Fruit fly (Drosophila melanogaster) whole organism, embryonic: ENCODE measurements around the gene Cnep1r2.

Experiments
- Asciz ChIP-seq: fragments of 200-800 bp; sonication (Bioruptor generic); optimal IDR thresholded peaks from 2 replicates; lab custom pipeline; 2017; ENCODE audit warnings: missing biosample characterization, mild to moderate bottlenecking, missing genetic modification characterization, missing genetic modification reagents
- Atf3 ChIP-seq: fragments of 200-800 bp; sonication (Bioruptor generic); optimal IDR thresholded peaks from 3 replicates; lab custom pipeline; 2016; ENCODE audit warnings: missing biosample characterization, missing genetic modification characterization
- Atf6 ChIP-seq: fragments of 200-800 bp; sonication (Bioruptor generic); IDR thresholded peaks from 2 replicates; pipeline ENCODE4 v1.3.6; 2022; ENCODE audit warnings: missing biosample characterization, missing genetic modification characterization
- BEAF-32 ChIP-seq: fragments of 200-800 bp; sonication (Bioruptor generic); optimal IDR thresholded peaks from 3 replicates; lab custom pipeline; 2017; ENCODE audit warnings: missing biosample characterization, missing genetic modification characterization, mild to moderate bottlenecking, moderate library complexity, missing genetic modification reagents
- CG10565 ChIP-seq: fragments of 200-800 bp; sonication (Bioruptor generic); optimal IDR thresholded peaks from 3 replicates; lab custom pipeline; 2016; ENCODE audit warnings: missing biosample characterization, mild to moderate bottlenecking, missing genetic modification characterization
- CG12744 ChIP-seq: fragments of 200-800 bp; sonication (Bioruptor generic); optimal IDR thresholded peaks from 2 replicates; lab custom pipeline; 2016; ENCODE audit warnings: missing biosample characterization, missing genetic modification characterization
- CG12942 ChIP-seq: fragments of 200-800 bp; sonication (Bioruptor generic); optimal IDR thresholded peaks from 3 replicates; lab custom pipeline; 2016; ENCODE audit warnings: missing biosample characterization, missing genetic modification characterization
- CG15073 ChIP-seq: fragments of 200-800 bp; sonication (Bioruptor generic); optimal IDR thresholded peaks from 2 replicates; lab custom pipeline; 2016; ENCODE audit warnings: missing biosample characterization, missing genetic modification characterization
- CG16813 ChIP-seq: fragments of 200-800 bp; sonication (Bioruptor generic); IDR thresholded peaks from 3 replicates; pipeline ENCODE4 v1.3.6; 2022; ENCODE audit warnings: missing biosample characterization, missing genetic modification characterization; ENCODE audit not compliant: partially characterized antibody
- CG18619 ChIP-seq: fragments of 200-800 bp; sonication (Bioruptor generic); optimal IDR thresholded peaks from 3 replicates; lab custom pipeline; 2017; ENCODE audit warnings: missing biosample characterization, mild to moderate bottlenecking, missing genetic modification characterization
- CG3847 ChIP-seq: fragments of 200-800 bp; sonication (Bioruptor generic); IDR thresholded peaks from 2 replicates; pipeline ENCODE4 v1.3.6; 2022; ENCODE audit warnings: missing biosample characterization, missing genetic modification characterization
- CG4328 ChIP-seq: fragments of 200-800 bp; sonication (Bioruptor generic); optimal IDR thresholded peaks from 3 replicates; lab custom pipeline; 2017; ENCODE audit warnings: missing biosample characterization, missing genetic modification reagents, missing genetic modification characterization
- CG4424 ChIP-seq: fragments of 200-800 bp; sonication (Bioruptor generic); optimal IDR thresholded peaks from 3 replicates; lab custom pipeline; 2016; ENCODE audit warnings: missing biosample characterization, missing genetic modification characterization
- CG7357 ChIP-seq: fragments of 200-800 bp; sonication (Bioruptor generic); IDR thresholded peaks from 3 replicates; pipeline ENCODE4 v1.3.6; 2022; ENCODE audit warnings: missing biosample characterization, missing genetic modification characterization
- CG7372 ChIP-seq: fragments of 200-800 bp; sonication (Bioruptor generic); IDR thresholded peaks from 2 replicates; pipeline ENCODE4 v1.3.6; 2022; ENCODE audit warnings: missing biosample characterization, missing genetic modification characterization
- CG7839 ChIP-seq: fragments of 200-800 bp; sonication (Bioruptor generic); optimal IDR thresholded peaks from 3 replicates; lab custom pipeline; 2018; ENCODE audit warnings: missing biosample characterization, mild to moderate bottlenecking, missing genetic modification characterization, moderate library complexity
- CG8281 ChIP-seq: fragments of 200-800 bp; sonication (Bioruptor generic); optimal IDR thresholded peaks from 2 replicates; lab custom pipeline; 2018; ENCODE audit warnings: missing biosample characterization, mild to moderate bottlenecking, missing genetic modification characterization, moderate library complexity
- Chrac-16 ChIP-seq: fragments of 200-800 bp; sonication (Bioruptor generic); optimal IDR thresholded peaks from 3 replicates; lab custom pipeline; 2016; ENCODE audit warnings: missing biosample characterization, missing genetic modification characterization
- CrebB ChIP-seq: fragments of 200-800 bp; sonication (Bioruptor generic); optimal IDR thresholded peaks from 3 replicates; lab custom pipeline; 2018; ENCODE audit warnings: missing biosample characterization, mild to moderate bottlenecking, missing genetic modification characterization
- Gsc ChIP-seq: fragments of 200-800 bp; sonication (Bioruptor generic); IDR thresholded peaks from 2 replicates; pipeline ENCODE4 v1.3.6; 2022; ENCODE audit warnings: missing biosample characterization, missing genetic modification characterization
- Gug ChIP-seq: fragments of 200-800 bp; sonication (Bioruptor generic); IDR thresholded peaks from 4 replicates; pipeline ENCODE4 v1.3.6; 2022; ENCODE audit warnings: missing biosample characterization, missing genetic modification characterization
- HLHmδ ChIP-seq: fragments of 200-800 bp; sonication (Bioruptor generic); optimal IDR thresholded peaks from 2 replicates; lab custom pipeline; 2018; ENCODE audit warnings: missing biosample characterization, mild to moderate bottlenecking, missing genetic modification characterization, moderate library complexity
- Hmr ChIP-seq: fragments of 200-800 bp; sonication (Bioruptor generic); optimal IDR thresholded peaks from 3 replicates; lab custom pipeline; 2017; ENCODE audit warnings: mild to moderate bottlenecking, missing biosample characterization, missing genetic modification reagents, missing genetic modification characterization
- Hsf ChIP-seq: fragments of 200-800 bp; sonication (Bioruptor generic); optimal IDR thresholded peaks from 3 replicates; lab custom pipeline; 2016; ENCODE audit warnings: missing biosample characterization, missing genetic modification characterization
- Opbp ChIP-seq: fragments of 200-800 bp; sonication (Bioruptor generic); IDR thresholded peaks from 3 replicates; pipeline ENCODE4 v1.3.6; 2022; ENCODE audit warnings: missing biosample characterization, missing genetic modification characterization; ENCODE audit not compliant: partially characterized antibody
- Tbp ChIP-seq: fragments of >200 bp; optimal IDR thresholded peaks from 2 replicates; lab custom pipeline; 2018; ENCODE audit warnings: missing biosample characterization, missing genetic modification characterization
- YL-1 ChIP-seq: fragments of 200-800 bp; sonication (Bioruptor generic); optimal IDR thresholded peaks from 3 replicates; lab custom pipeline; 2017; ENCODE audit warnings: missing biosample characterization, mild to moderate bottlenecking, missing genetic modification characterization
- ac ChIP-seq: fragments of 200-800 bp; sonication (Bioruptor generic); optimal IDR thresholded peaks from 3 replicates; lab custom pipeline; 2017; ENCODE audit warnings: missing biosample characterization, mild to moderate bottlenecking, missing genetic modification characterization
- amos ChIP-seq: fragments of 200-800 bp; sonication (Bioruptor generic); IDR thresholded peaks from 2 replicates; pipeline ENCODE4 v1.3.6; 2022; ENCODE audit warnings: missing biosample characterization, missing genetic modification characterization; ENCODE audit not compliant: partially characterized antibody
- ap ChIP-seq: fragments of 200-800 bp; sonication (Bioruptor generic); IDR thresholded peaks from 2 replicates; pipeline ENCODE4 v1.3.6; 2022; ENCODE audit warnings: missing biosample characterization, missing genetic modification characterization
- ato ChIP-seq: fragments of 200-800 bp; sonication (Bioruptor generic); IDR thresholded peaks from 2 replicates; pipeline ENCODE4 v1.3.6; 2022; ENCODE audit warnings: missing biosample characterization, missing genetic modification characterization; ENCODE audit not compliant: partially characterized antibody
- bigmax ChIP-seq: fragments of 200-800 bp; sonication (Bioruptor generic); optimal IDR thresholded peaks from 2 replicates; lab custom pipeline; 2018; ENCODE audit warnings: missing biosample characterization, mild to moderate bottlenecking, missing genetic modification characterization
- cg ChIP-seq: fragments of 200-800 bp; sonication (Bioruptor generic); optimal IDR thresholded peaks from 3 replicates; lab custom pipeline; 2019; ENCODE audit warnings: missing biosample characterization, mild to moderate bottlenecking, missing genetic modification characterization, moderate library complexity
- crc ChIP-seq: fragments of 200-800 bp; sonication (Bioruptor generic); optimal IDR thresholded peaks from 2 replicates; lab custom pipeline; 2016; ENCODE audit warnings: missing biosample characterization, missing genetic modification characterization
- croc ChIP-seq: fragments of 200-800 bp; sonication (Bioruptor generic); conservative IDR thresholded peaks from 3 replicates; pipeline ENCODE4 v1.3.6; 2022; ENCODE audit warnings: missing biosample characterization, missing genetic modification characterization
- grau ChIP-seq: fragments of 200-800 bp; optimal IDR thresholded peaks from 3 replicates; lab custom pipeline; 2019; ENCODE audit warnings: missing biosample characterization, mild to moderate bottlenecking, missing genetic modification characterization, moderate library complexity
- ham ChIP-seq: fragments of 200-800 bp; sonication (Bioruptor generic); IDR thresholded peaks from 2 replicates; pipeline ENCODE4 v1.3.6; 2022; ENCODE audit warnings: missing biosample characterization, missing genetic modification characterization
- maf-S ChIP-seq: fragments of 200-800 bp; sonication (Bioruptor generic); optimal IDR thresholded peaks from 2 replicates; lab custom pipeline; 2016; ENCODE audit warnings: missing biosample characterization, missing genetic modification characterization
- pb ChIP-seq: fragments of 200-800 bp; sonication (Bioruptor generic); optimal IDR thresholded peaks from 3 replicates; lab custom pipeline; 2016; ENCODE audit warnings: missing biosample characterization, missing genetic modification characterization
- peb ChIP-seq: fragments of 200-800 bp; sonication (Bioruptor generic); IDR thresholded peaks from 2 replicates; pipeline ENCODE4 v1.3.6; 2022; ENCODE audit warnings: missing biosample characterization, missing genetic modification characterization
- pfk ChIP-seq: fragments of 200-800 bp; sonication (Bioruptor generic); optimal IDR thresholded peaks from 2 replicates; lab custom pipeline; 2018; ENCODE audit warnings: missing biosample characterization, mild to moderate bottlenecking, missing genetic modification characterization, moderate library complexity
- pnt ChIP-seq: fragments of 200-800 bp; sonication (Bioruptor generic); optimal IDR thresholded peaks from 3 replicates; lab custom pipeline; 2016; ENCODE audit warnings: missing biosample characterization, missing genetic modification characterization
- row ChIP-seq: fragments of 200-800 bp; sonication (Bioruptor generic); IDR thresholded peaks from 3 replicates; pipeline ENCODE4 v1.3.6; 2022; ENCODE audit warnings: missing biosample characterization, missing genetic modification characterization
- seq ChIP-seq: fragments of 200-800 bp; sonication (Bioruptor generic); IDR thresholded peaks from 2 replicates; pipeline ENCODE4 v1.3.6; 2022; ENCODE audit warnings: missing biosample characterization, missing genetic modification characterization
- stwl ChIP-seq: fragments of 200-800 bp; sonication (Bioruptor generic); optimal IDR thresholded peaks from 3 replicates; lab custom pipeline; 2018; ENCODE audit warnings: missing biosample characterization, mild to moderate bottlenecking, missing genetic modification characterization, moderate library complexity
- trem ChIP-seq: fragments of 200-800 bp; optimal IDR thresholded peaks from 3 replicates; lab custom pipeline; 2019; ENCODE audit warnings: missing biosample characterization, mild to moderate bottlenecking, missing genetic modification characterization, moderate library complexity
- trh ChIP-seq: fragments of 200-800 bp; sonication (Bioruptor generic); optimal IDR thresholded peaks from 2 replicates; lab custom pipeline; 2016; ENCODE audit warnings: missing biosample characterization, missing genetic modification characterization
- vfl ChIP-seq: fragments of 200-800 bp; sonication (Bioruptor generic); optimal IDR thresholded peaks from 2 replicates; lab custom pipeline; 2016; ENCODE audit warnings: missing biosample characterization, missing genetic modification characterization
- vvl ChIP-seq: fragments of 200-800 bp; sonication (Bioruptor generic); IDR thresholded peaks from 2 replicates; pipeline ENCODE4 v1.3.6; 2022; ENCODE audit warnings: missing biosample characterization, missing genetic modification characterization
- zfh2 ChIP-seq: fragments of 200-800 bp; sonication (Bioruptor generic); optimal IDR thresholded peaks from 2 replicates; lab custom pipeline; 2016; ENCODE audit warnings: missing biosample characterization, missing genetic modification characterization

The Cnep1r2 gene

dm6 chr3L:10656451-10657198 lies 18.7 kb downstream of the Cnep1r2 start (continued):
- TF ChIP-seq BEAF-32 (GFP tag; lab: Kevin White, UChicago) (no peak), grau (tag; lab: Kevin White, UChicago) (peak; percentile 43), CG18619 (GFP tag; lab: Kevin White, UChicago) (peak; percentile 70), Chrac-16 (no peak), ac (GFP tag; lab: Kevin White, UChicago) (peak; percentile 46), CG7839 (peak; percentile 11), bigmax (GFP tag; lab: Kevin White, UChicago) (peak; percentile 13), CG12744 (GFP tag; lab: Kevin White, UChicago) (peak; percentile 53), Atf6 (peak; percentile 77), CG10565 (GFP tag; lab: Kevin White, UChicago) (no peak), CG3847 (no peak), Gsc (GFP tag; lab: Robert Waterston, UW) (no peak), croc (GFP tag; lab: Robert Waterston, UW) (no peak), pb (peak; percentile 8), row (GFP tag; lab: Robert Waterston, UW) (no peak), trem (tag; lab: Kevin White, UChicago) (peak; percentile 0), seq (GFP tag; lab: Robert Waterston, UW) (peak; percentile 64; the same call in 1 of the 2 replicates), trh (GFP tag; lab: Kevin White, UChicago) (peak; percentile 45), pfk (GFP tag; lab: Kevin White, UChicago) (no peak), Opbp (GFP tag; lab: Robert Waterston, UW) (no peak), crc (peak; percentile 48), ap (GFP tag; lab: Robert Waterston, UW) (peak; percentile 30; the same call in 1 of the 2 replicates), peb (no peak), Hmr (GFP tag; lab: Kevin White, UChicago) (peak; percentile 79), Atf3 (GFP tag; lab: Kevin White, UChicago) (peak; percentile 48), CG7357 (GFP tag; lab: Robert Waterston, UW) (no peak), maf-S (GFP tag; lab: Kevin White, UChicago) (peak; percentile 44), CG8281 (tag; lab: Kevin White, UChicago) (peak; percentile 40), CG4424 (GFP tag; lab: Kevin White, UChicago) (peak; percentile 60), ham (GFP tag; lab: Robert Waterston, UW) (no peak), CG4328 (GFP tag; lab: Kevin White, UChicago) (peak; percentile 32), CG16813 (GFP tag; lab: Robert Waterston, UW) (no peak), amos (GFP tag; lab: Robert Waterston, UW) (no peak), HLHmδ (GFP tag; lab: Kevin White, UChicago) (no peak), stwl (tag; lab: Kevin White, UChicago) (no peak), CG15073 (GFP tag; lab: Kevin White, UChicago) (no peak), Tbp (no peak), CrebB (tag; lab: Kevin White, UChicago) (peak; percentile 85), Gug (GFP tag; lab: Robert Waterston, UW) (no peak), cg (no peak), vvl (GFP tag; lab: Robert Waterston, UW) (no peak), zfh2 (GFP tag; lab: Kevin White, UChicago) (no peak), vfl (GFP tag; lab: Kevin White, UChicago) (peak; percentile 37), YL-1 (GFP tag; lab: Kevin White, UChicago) (peak; percentile 21), Asciz (GFP tag; lab: Kevin White, UChicago) (peak; percentile 91), ato (GFP tag; lab: Robert Waterston, UW) (no peak), CG7372 (GFP tag; lab: Robert Waterston, UW) (no peak), CG12942 (GFP tag; lab: Kevin White, UChicago) (peak; percentile 62), Hsf (GFP tag; lab: Kevin White, UChicago) (peak; percentile 22), pnt (GFP tag; lab: Kevin White, UChicago) (peak; percentile 41)
